Fruit fly (Drosophila melanogaster): Measurements from ENCODE around the gene GckIII.

Gene GckIII

dm6 chr3R:17060244-17060664 lies 25.1 kb upstream of the GckIII start (continued):
- 0 out of 2 replicates have a peak, but pooled peaks have one; percentile 23 for TF ChIP-seq esg (GFP tag; conservative IDR thresholded peaks at IDR 0.05)
- peak; percentile 79 for TF ChIP-seq CG18262 (tag; optimal IDR thresholded peaks at IDR 0.05)
- TF ChIP-seq CG6683 (GFP tag; optimal IDR thresholded peaks at IDR 0.05) = no peak
- peak; percentile 43 for TF ChIP-seq lmd (GFP tag; IDR thresholded peaks at IDR 0.05)
- no peak for TF ChIP-seq Ptx1 (GFP tag; IDR thresholded peaks at IDR 0.05)
- peak; percentile 56 for TF ChIP-seq Max (GFP tag; optimal IDR thresholded peaks at IDR 0.05)
- no peak for TF ChIP-seq so (GFP tag; IDR thresholded peaks at IDR 0.05)
- TF ChIP-seq CG18599 (GFP tag; optimal IDR thresholded peaks at IDR 0.05) = peak; percentile 57
- no peak for TF ChIP-seq stwl (tag; optimal IDR thresholded peaks at IDR 0.05)
- TF ChIP-seq Vsx1 (GFP tag; optimal IDR thresholded peaks at IDR 0.05) = peak; percentile 24
- TF ChIP-seq jigr1 (GFP tag; IDR thresholded peaks at IDR 0.05) = no peak
- no peak for TF ChIP-seq CG14860 (GFP tag; IDR thresholded peaks at IDR 0.05; ENCODE audit: partially characterized antibody)
- peak; percentile 67 for TF ChIP-seq CG4424 (GFP tag; optimal IDR thresholded peaks at IDR 0.05)
- TF ChIP-seq Hsf (GFP tag; optimal IDR thresholded peaks at IDR 0.05) = peak; percentile 33
- TF ChIP-seq pita (GFP tag; optimal IDR thresholded peaks at IDR 0.05) = no peak
- TF ChIP-seq HLHmδ (GFP tag; optimal IDR thresholded peaks at IDR 0.05) = no peak
- TF ChIP-seq CG11696 (GFP tag; IDR thresholded peaks at IDR 0.05) = no peak
- TF ChIP-seq CG10366 (GFP tag; IDR thresholded peaks at IDR 0.05) = no peak
- TF ChIP-seq CG31365 (tag; optimal IDR thresholded peaks at IDR 0.05) = no peak
- peak; percentile 43 for TF ChIP-seq CG9609 (GFP tag; optimal IDR thresholded peaks at IDR 0.05)
- TF ChIP-seq TFAM (GFP tag; optimal IDR thresholded peaks at IDR 0.05) = no peak
- TF ChIP-seq Lim3 (GFP tag; IDR thresholded peaks at IDR 0.05) = no peak
- no peak for TF ChIP-seq CG34224 (GFP tag; IDR thresholded peaks at IDR 0.05; ENCODE audit: partially characterized antibody)
- no peak for TF ChIP-seq Gug (GFP tag; IDR thresholded peaks at IDR 0.05)
- no peak for TF ChIP-seq CG43689 (GFP tag; IDR thresholded peaks at IDR 0.05)
- no peak for TF ChIP-seq tup (GFP tag; optimal IDR thresholded peaks at IDR 0.05)
- TF ChIP-seq Hr51 (GFP tag; optimal IDR thresholded peaks at IDR 0.05) = peak in 1 of 2 experiments; percentile 65
- TF ChIP-seq sens-2 (GFP tag; IDR thresholded peaks at IDR 0.05) = no peak
- no peak for TF ChIP-seq E2f2 (GFP tag; IDR thresholded peaks at IDR 0.05)
- TF ChIP-seq CG31388 (GFP tag; optimal IDR thresholded peaks at IDR 0.05) = no peak
- TF ChIP-seq ERR (GFP tag; optimal IDR thresholded peaks at IDR 0.05) = no peak
- no peak for TF ChIP-seq CG12299 (tag; optimal IDR thresholded peaks at IDR 0.05)
- no peak for TF ChIP-seq Atf-2 (GFP tag; optimal IDR thresholded peaks at IDR 0.05)
- no peak for TF ChIP-seq ase (GFP tag; IDR thresholded peaks at IDR 0.05)
- TF ChIP-seq danr (GFP tag; IDR thresholded peaks at IDR 0.05) = no peak
- TF ChIP-seq bbx (GFP tag; IDR thresholded peaks at IDR 0.05; ENCODE audit: partially characterized antibody) = no peak
- TF ChIP-seq ham (GFP tag; IDR thresholded peaks at IDR 0.05) = no peak
- no peak for TF ChIP-seq CG8944 (GFP tag; optimal IDR thresholded peaks at IDR 0.05)
- TF ChIP-seq Blimp-1 (GFP tag; optimal IDR thresholded peaks at IDR 0.05) = peak; percentile 50
- TF ChIP-seq chif (GFP tag; optimal IDR thresholded peaks at IDR 0.05) = peak in 1 of 2 experiments; percentile 3
- TF ChIP-seq CG3726 (GFP tag; IDR thresholded peaks at IDR 0.05) = 0 out of 3 replicates have a peak, but pooled peaks have one; percentile 33
- no peak for TF ChIP-seq C15 (GFP tag; IDR thresholded peaks at IDR 0.05)
- TF ChIP-seq dmrt11E (tag; optimal IDR thresholded peaks at IDR 0.05) = peak; percentile 36
- peak; percentile 46 for TF ChIP-seq CG1529 (GFP tag; optimal IDR thresholded peaks at IDR 0.05)
- TF ChIP-seq ATbp (GFP tag; optimal IDR thresholded peaks at IDR 0.05) = peak; percentile 11
- no peak for TF ChIP-seq Dbx (GFP tag; IDR thresholded peaks at IDR 0.05)
- TF ChIP-seq BEAF-32 (GFP tag; optimal IDR thresholded peaks at IDR 0.05) = no peak
- TF ChIP-seq tx (GFP tag; optimal IDR thresholded peaks at IDR 0.05) = no peak
- no peak for TF ChIP-seq CrebB (tag; optimal IDR thresholded peaks at IDR 0.05)
- peak; percentile 39 for TF ChIP-seq az2 (GFP tag; optimal IDR thresholded peaks at IDR 0.05)
- TF ChIP-seq HLH54F (GFP tag; optimal IDR thresholded peaks at IDR 0.05) = peak; percentile 31
